Fruit fly (Drosophila melanogaster): ENCODE data around the gene CG13659.

DNA sequence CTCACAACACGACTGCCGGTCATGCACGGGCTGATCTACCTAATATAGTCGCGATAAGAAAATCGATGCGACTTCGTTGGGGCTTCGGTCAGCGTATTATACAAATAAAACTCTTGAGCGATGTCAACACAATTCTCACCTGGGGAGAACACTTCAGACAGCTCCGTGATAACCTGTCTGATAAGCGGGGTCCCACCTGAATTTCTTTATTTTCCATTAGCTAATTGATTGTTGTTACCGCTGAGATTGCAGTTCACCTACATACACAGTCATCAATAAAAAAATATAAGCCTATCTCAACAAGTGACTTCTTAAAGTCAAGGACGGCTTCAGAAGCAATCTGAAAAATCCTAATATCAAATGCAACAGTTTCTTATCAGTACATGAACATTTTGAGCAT, 46.2 kb downstream of the CG13659 start, which contains the start of gene tobi:
- no peak for TF ChIP-seq pan (optimal IDR thresholded peaks at IDR 0.05)
- no peak for TF ChIP-seq usp (GFP tag; optimal IDR thresholded peaks at IDR 0.05)

Data from whole organism.